Fruit fly (Drosophila melanogaster) Kc167 (cell line): ENCODE results near the gene wwk.

Experiments
- Myc ChIP-seq: fragments of >200 bp; optimal IDR thresholded peaks from 2 replicates; lab custom pipeline; 2017; ENCODE audit warnings: missing external identifiers
- Sin3A ChIP-seq: fragments of >200 bp; optimal IDR thresholded peaks from 2 replicates; lab custom pipeline; 2018; ENCODE audit warnings: missing external identifiers
- psq ChIP-seq: fragments of >200 bp; optimal IDR thresholded peaks from 2 replicates; lab custom pipeline; 2017; ENCODE audit warnings: missing external identifiers
- ttk ChIP-seq: sonication (Bioruptor generic); optimal IDR thresholded peaks from 2 replicates; lab custom pipeline; 2017; ENCODE audit warnings: missing external identifiers

DNA sequence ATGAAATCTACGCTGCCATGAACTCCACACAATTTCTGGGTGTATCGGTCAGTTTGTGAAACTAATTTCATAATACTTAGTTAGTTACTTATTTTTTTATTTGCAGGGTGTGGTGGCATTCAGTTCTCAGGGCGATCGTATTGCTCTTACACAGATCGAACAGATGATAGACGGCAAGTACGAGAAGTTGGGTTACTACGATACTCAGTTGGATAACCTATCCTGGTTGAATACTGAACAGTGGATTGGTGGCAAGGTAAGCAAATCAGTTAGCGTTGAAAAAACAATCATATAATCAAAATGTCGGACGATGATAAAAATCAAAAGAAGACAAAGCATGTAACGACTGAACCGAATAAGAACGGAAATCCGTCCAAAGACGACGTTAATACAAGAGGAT, 48.0 kb upstream of the wwk start, which contains the start of gene CG33310:
- no peak for TF ChIP-seq Sin3A (lab: Kevin White, UChicago)
- no peak for TF ChIP-seq Myc (lab: Kevin White, UChicago)
- TF ChIP-seq psq (lab: Kevin White, UChicago) = no peak
- TF ChIP-seq ttk (lab: Kevin White, UChicago) = no peak
